Fruit fly (Drosophila melanogaster) whole organism, embryonic: Measurements from ENCODE around the gene CG2691.

ENCODE experiments used
- Atf3 ChIP-seq: fragments of 200-800 bp; sonication (Bioruptor generic); optimal IDR thresholded peaks from 3 replicates; lab custom pipeline; 2016; ENCODE audit warnings: missing biosample characterization, missing genetic modification characterization
- CG10147 ChIP-seq: fragments of 200-800 bp; sonication (Bioruptor generic); optimal IDR thresholded peaks from 2 replicates; lab custom pipeline; 2019; ENCODE audit warnings: missing biosample characterization, mild to moderate bottlenecking, missing genetic modification characterization, moderate library complexity
- CG10321 ChIP-seq: fragments of 200-800 bp; sonication (Bioruptor generic); IDR thresholded peaks from 2 replicates; pipeline ENCODE4 v1.3.6; 2022; ENCODE audit warnings: missing biosample characterization, missing genetic modification characterization
- CG11696 ChIP-seq: fragments of 200-800 bp; sonication (Bioruptor generic); IDR thresholded peaks from 2 replicates; pipeline ENCODE4 v1.3.6; 2022; ENCODE audit warnings: missing biosample characterization, missing genetic modification characterization
- CG12071 ChIP-seq: fragments of 200-800 bp; sonication (Bioruptor generic); optimal IDR thresholded peaks from 3 replicates; lab custom pipeline; 2018; ENCODE audit warnings: missing biosample characterization, mild to moderate bottlenecking, missing genetic modification characterization
- CG12769 ChIP-seq: fragments of 200-800 bp; sonication (Bioruptor generic); optimal IDR thresholded peaks from 2 replicates; lab custom pipeline; 2019; ENCODE audit warnings: missing biosample characterization, mild to moderate bottlenecking, missing genetic modification characterization, moderate library complexity
- CG13123 ChIP-seq: fragments of 200-800 bp; sonication (Bioruptor generic); optimal IDR thresholded peaks from 2 replicates; lab custom pipeline; 2016; ENCODE audit warnings: missing biosample characterization, missing genetic modification characterization
- CG13287 ChIP-seq: fragments of 200-800 bp; sonication (Bioruptor generic); IDR thresholded peaks from 2 replicates; pipeline ENCODE4 v1.3.6; 2022; ENCODE audit warnings: missing biosample characterization, missing genetic modification characterization; ENCODE audit not compliant: partially characterized antibody
- CG14710 ChIP-seq: fragments of 200-800 bp; sonication (Bioruptor generic); optimal IDR thresholded peaks from 3 replicates; lab custom pipeline; 2019; ENCODE audit warnings: missing biosample characterization, mild to moderate bottlenecking, missing genetic modification characterization, moderate library complexity
- CG16863 ChIP-seq: fragments of 200-800 bp; sonication (Bioruptor generic); optimal IDR thresholded peaks from 3 replicates; lab custom pipeline; 2016; ENCODE audit warnings: missing biosample characterization, missing genetic modification characterization
- CG1792 ChIP-seq: fragments of 200-800 bp; sonication (Bioruptor generic); optimal IDR thresholded peaks from 2 replicates; lab custom pipeline; 2016; ENCODE audit warnings: missing biosample characterization, missing genetic modification characterization
- CG18262 ChIP-seq: fragments of 200-800 bp; optimal IDR thresholded peaks from 3 replicates; lab custom pipeline; 2019; ENCODE audit warnings: missing biosample characterization, mild to moderate bottlenecking, missing genetic modification characterization, moderate library complexity
- CG2202 ChIP-seq: fragments of 200-800 bp; sonication (Bioruptor generic); optimal IDR thresholded peaks from 2 replicates; lab custom pipeline; 2018; ENCODE audit warnings: missing biosample characterization, mild to moderate bottlenecking, missing genetic modification characterization
- CG30403 ChIP-seq: fragments of 200-800 bp; sonication (Bioruptor generic); optimal IDR thresholded peaks from 3 replicates; lab custom pipeline; 2016; ENCODE audit warnings: missing biosample characterization, missing genetic modification characterization
- CG3163 ChIP-seq: fragments of 200-800 bp; sonication (Bioruptor generic); optimal IDR thresholded peaks from 3 replicates; lab custom pipeline; 2016; ENCODE audit warnings: missing biosample characterization, missing genetic modification characterization
- CG32767 ChIP-seq: fragments of 200-800 bp; sonication (Bioruptor generic); IDR thresholded peaks from 2 replicates; pipeline ENCODE4 v1.3.6; 2022; ENCODE audit warnings: missing biosample characterization, missing genetic modification characterization
- CG3407 ChIP-seq: fragments of 200-800 bp; sonication (Bioruptor generic); optimal IDR thresholded peaks from 2 replicates; lab custom pipeline; 2018; ENCODE audit warnings: missing biosample characterization, mild to moderate bottlenecking, missing genetic modification characterization
- CG43689 ChIP-seq: fragments of 200-800 bp; sonication (Bioruptor generic); IDR thresholded peaks from 2 replicates; pipeline ENCODE4 v1.3.6; 2022; ENCODE audit warnings: missing biosample characterization, missing genetic modification characterization
- CG4730 ChIP-seq: fragments of 200-800 bp; sonication (Bioruptor generic); IDR thresholded peaks from 2 replicates; pipeline ENCODE4 v1.3.6; 2022; ENCODE audit warnings: missing biosample characterization, missing genetic modification characterization
- Dbx ChIP-seq: fragments of 200-800 bp; sonication (Bioruptor generic); IDR thresholded peaks from 3 replicates; pipeline ENCODE4 v1.3.6; 2022; ENCODE audit warnings: missing biosample characterization, missing genetic modification characterization
- Fer2 ChIP-seq: fragments of 200-800 bp; sonication (Bioruptor generic); optimal IDR thresholded peaks from 2 replicates; lab custom pipeline; 2018; ENCODE audit warnings: missing biosample characterization, mild to moderate bottlenecking, missing genetic modification characterization, moderate library complexity
- HLH4C ChIP-seq: fragments of 200-800 bp; sonication (Bioruptor generic); IDR thresholded peaks from 3 replicates; pipeline ENCODE4 v1.3.6; 2022; ENCODE audit warnings: missing biosample characterization, missing genetic modification characterization; ENCODE audit not compliant: partially characterized antibody
- NFAT ChIP-seq: fragments of 200-800 bp; sonication (Bioruptor generic); IDR thresholded peaks from 2 replicates; pipeline ENCODE4 v1.3.6; 2022; ENCODE audit warnings: missing biosample characterization, missing genetic modification characterization
- Nf-YB ChIP-seq: fragments of 200-800 bp; sonication (Bioruptor generic); optimal IDR thresholded peaks from 3 replicates; lab custom pipeline; 2019; ENCODE audit warnings: missing biosample characterization, mild to moderate bottlenecking, missing genetic modification characterization, moderate library complexity
- YL-1 ChIP-seq: fragments of 200-800 bp; sonication (Bioruptor generic); optimal IDR thresholded peaks from 3 replicates; lab custom pipeline; 2017; ENCODE audit warnings: missing biosample characterization, mild to moderate bottlenecking, missing genetic modification characterization
- ato ChIP-seq: fragments of 200-800 bp; sonication (Bioruptor generic); IDR thresholded peaks from 2 replicates; pipeline ENCODE4 v1.3.6; 2022; ENCODE audit warnings: missing biosample characterization, missing genetic modification characterization; ENCODE audit not compliant: partially characterized antibody
- bigmax ChIP-seq: fragments of 200-800 bp; sonication (Bioruptor generic); optimal IDR thresholded peaks from 2 replicates; lab custom pipeline; 2018; ENCODE audit warnings: missing biosample characterization, mild to moderate bottlenecking, missing genetic modification characterization
- crc ChIP-seq: fragments of 200-800 bp; sonication (Bioruptor generic); optimal IDR thresholded peaks from 2 replicates; lab custom pipeline; 2016; ENCODE audit warnings: missing biosample characterization, missing genetic modification characterization
- ems ChIP-seq: fragments of 200-800 bp; sonication (Bioruptor generic); optimal IDR thresholded peaks from 3 replicates; lab custom pipeline; 2016; ENCODE audit warnings: missing biosample characterization, missing genetic modification characterization
- en ChIP-seq: fragments of 200-800 bp; sonication (Bioruptor generic); optimal IDR thresholded peaks from 2 replicates; lab custom pipeline; 2016; ENCODE audit warnings: missing biosample characterization, missing genetic modification characterization
- exex ChIP-seq: fragments of 200-800 bp; sonication (Bioruptor generic); optimal IDR thresholded peaks from 4 replicates; lab custom pipeline; 2018; ENCODE audit warnings: missing biosample characterization, mild to moderate bottlenecking, missing genetic modification characterization, moderate library complexity
- fd64A ChIP-seq: fragments of 200-800 bp; sonication (Bioruptor generic); optimal IDR thresholded peaks from 3 replicates; lab custom pipeline; 2018; ENCODE audit warnings: missing biosample characterization, mild to moderate bottlenecking, missing genetic modification characterization
- ftz-f1 ChIP-seq: fragments of 200-800 bp; sonication (Bioruptor generic); optimal IDR thresholded peaks from 2 replicates; lab custom pipeline; 2016; ENCODE audit warnings: missing biosample characterization, missing genetic modification characterization
- gcm ChIP-seq: fragments of 200-800 bp; sonication (Bioruptor generic); optimal IDR thresholded peaks from 2 replicates; lab custom pipeline; 2019; ENCODE audit warnings: missing biosample characterization, mild to moderate bottlenecking, missing genetic modification characterization, moderate library complexity
- gem ChIP-seq: fragments of 200-800 bp; sonication (Bioruptor generic); optimal IDR thresholded peaks from 2 replicates; lab custom pipeline; 2019; ENCODE audit warnings: missing biosample characterization, mild to moderate bottlenecking, missing genetic modification characterization, moderate library complexity
- knrl ChIP-seq: fragments of 200-800 bp; sonication (Bioruptor generic); IDR thresholded peaks from 3 replicates; pipeline ENCODE4 v1.3.6; 2022; ENCODE audit warnings: missing biosample characterization, missing genetic modification characterization; ENCODE audit not compliant: partially characterized antibody
- lab ChIP-seq: fragments of 200-800 bp; sonication (Bioruptor generic); optimal IDR thresholded peaks from 3 replicates; lab custom pipeline; 2017; ENCODE audit warnings: missing biosample characterization, missing genetic modification characterization, mild to moderate bottlenecking, moderate library complexity, missing genetic modification reagents
- mld ChIP-seq: fragments of 200-800 bp; sonication (Bioruptor generic); IDR thresholded peaks from 3 replicates; pipeline ENCODE4 v1.3.6; 2022; ENCODE audit warnings: missing biosample characterization, missing genetic modification characterization; ENCODE audit not compliant: partially characterized antibody
- otp ChIP-seq: fragments of 200-800 bp; sonication (Bioruptor generic); IDR thresholded peaks from 3 replicates; pipeline ENCODE4, ENCODE4 v1.3.6; 2022; ENCODE audit warnings: missing biosample characterization, missing genetic modification characterization
- p53 ChIP-seq: fragments of 200-800 bp; sonication (Bioruptor generic); optimal IDR thresholded peaks from 2 replicates; lab custom pipeline; 2016; ENCODE audit warnings: missing biosample characterization, missing genetic modification characterization
- phol ChIP-seq: fragments of 200-800 bp; sonication (Bioruptor generic); optimal IDR thresholded peaks from 3 replicates; lab custom pipeline; 2018; ENCODE audit warnings: missing biosample characterization, mild to moderate bottlenecking, missing genetic modification characterization, moderate library complexity
- pum ChIP-seq: fragments of 200-800 bp; sonication (Bioruptor generic); optimal IDR thresholded peaks from 2 replicates; lab custom pipeline; 2016; ENCODE audit warnings: missing biosample characterization, missing genetic modification characterization
- run ChIP-seq: fragments of 200-800 bp; sonication (Bioruptor generic); optimal IDR thresholded peaks from 3 replicates; lab custom pipeline; 2018; ENCODE audit warnings: missing biosample characterization, mild to moderate bottlenecking, missing genetic modification characterization
- sens ChIP-seq: fragments of 200-800 bp; sonication (Bioruptor generic); peaks from one replicate; lab custom pipeline; 2016; ENCODE audit warnings: missing biosample characterization, missing genetic modification characterization
- sisA ChIP-seq: fragments of 200-800 bp; sonication (Bioruptor generic); IDR thresholded peaks from 2 replicates; pipeline ENCODE4 v1.3.6; 2022; ENCODE audit warnings: missing biosample characterization, missing genetic modification characterization
- stc ChIP-seq: fragments of 200-800 bp; sonication (Bioruptor generic); IDR thresholded peaks from 2 replicates; pipeline ENCODE4 v1.3.6; 2022; ENCODE audit warnings: missing biosample characterization, missing genetic modification characterization
- tgo ChIP-seq: fragments of 200-800 bp; sonication (Bioruptor generic); IDR thresholded peaks from 3 replicates; pipeline ENCODE4 v1.3.6; 2022; ENCODE audit warnings: missing biosample characterization, missing genetic modification characterization
- tin ChIP-seq: fragments of 200-800 bp; sonication (Bioruptor generic); optimal IDR thresholded peaks from 3 replicates; lab custom pipeline; 2016; ENCODE audit warnings: missing biosample characterization, missing genetic modification characterization
- ttk ChIP-seq: fragments of 200-800 bp; sonication (Bioruptor generic); IDR thresholded peaks from 2 replicates; pipeline ENCODE4 v2.1.2; 2022; ENCODE audit warnings: missing biosample characterization, missing genetic modification characterization
- tx ChIP-seq: fragments of 200-800 bp; sonication (Bioruptor generic); optimal IDR thresholded peaks from 2 replicates; lab custom pipeline; 2016; ENCODE audit warnings: missing biosample characterization, missing genetic modification characterization
- yki ChIP-seq: fragments of >200 bp; optimal IDR thresholded peaks from 3 replicates; lab custom pipeline; 2018

Gene CG2691

dm6 chrX:13572382-13572781 is 51.8 kb downstream of the CG2691 start (continued):
- no peak for TF ChIP-seq CG1792 (GFP tag; lab: Kevin White, UChicago)
- TF ChIP-seq CG12769 (tag; lab: Kevin White, UChicago), result no peak
- no peak for TF ChIP-seq ttk (GFP tag; lab: Robert Waterston, UW)
- TF ChIP-seq CG13123 (GFP tag; lab: Kevin White, UChicago), result no peak
- TF ChIP-seq gcm (GFP tag; lab: Kevin White, UChicago), result peak; percentile 37
- peak; percentile 83 for TF ChIP-seq gem
- TF ChIP-seq ems (GFP tag; lab: Kevin White, UChicago), result peak; percentile 46
- no peak for TF ChIP-seq CG13287 (GFP tag; lab: Robert Waterston, UW)
- TF ChIP-seq ftz-f1 (GFP tag; lab: Kevin White, UChicago), result no peak
- TF ChIP-seq CG10321 (GFP tag; lab: Robert Waterston, UW), result no peak
- no peak for TF ChIP-seq yki
- TF ChIP-seq NFAT (GFP tag; lab: Robert Waterston, UW), result no peak
- peak; percentile 58 for TF ChIP-seq CG14710
- 0 out of 2 replicates have a peak, but pooled peaks have one; percentile 31 for TF ChIP-seq stc (GFP tag; lab: Robert Waterston, UW)
- TF ChIP-seq lab (GFP tag; lab: Kevin White, UChicago), result peak; percentile 58
- no peak for TF ChIP-seq CG2202 (tag; lab: Kevin White, UChicago)
- no peak for TF ChIP-seq crc (GFP tag; lab: Kevin White, UChicago)
- peak; percentile 35 for TF ChIP-seq tx (GFP tag; lab: Kevin White, UChicago)
- peak; percentile 95 for TF ChIP-seq sens (GFP tag; lab: Kevin White, UChicago)
- peak; percentile 28 for TF ChIP-seq en (GFP tag; lab: Kevin White, UChicago)
- TF ChIP-seq CG30403, result peak; percentile 64
- no peak for TF ChIP-seq YL-1
- TF ChIP-seq knrl, result no peak
- no peak for TF ChIP-seq Fer2 (tag; lab: Kevin White, UChicago)
- no peak for TF ChIP-seq exex
- TF ChIP-seq tin, result peak; percentile 42
- peak; percentile 18 for TF ChIP-seq Nf-YB (GFP tag; lab: Kevin White, UChicago)
- no peak for TF ChIP-seq mld
- TF ChIP-seq Atf3 (GFP tag; lab: Kevin White, UChicago), result peak; percentile 14
- TF ChIP-seq CG10147 (GFP tag; lab: Kevin White, UChicago), result peak; percentile 43
- TF ChIP-seq CG3163 (GFP tag; lab: Kevin White, UChicago), result peak; percentile 3
- TF ChIP-seq Dbx (GFP tag; lab: Robert Waterston, UW), result peak; percentile 58; the same call in 2 of the 3 replicates
- TF ChIP-seq fd64A (GFP tag; lab: Kevin White, UChicago), result no peak
- TF ChIP-seq CG32767 (GFP tag; lab: Robert Waterston, UW), result 0 out of 2 replicates have a peak, but pooled peaks have one; percentile 29
- TF ChIP-seq CG43689 (GFP tag; lab: Robert Waterston, UW), result no peak
- peak; percentile 24; the same call in 1 of the 2 replicates for TF ChIP-seq sisA
- TF ChIP-seq phol (tag; lab: Kevin White, UChicago), result peak; percentile 77
- TF ChIP-seq otp (GFP tag; lab: Robert Waterston, UW), result peak; percentile 28; the same call in 1 of the 3 replicates
- TF ChIP-seq bigmax (GFP tag; lab: Kevin White, UChicago), result no peak
- TF ChIP-seq run (tag; lab: Kevin White, UChicago), result no peak
- peak; percentile 42 for TF ChIP-seq pum
- no peak for TF ChIP-seq p53
- TF ChIP-seq CG3407 (GFP tag; lab: Kevin White, UChicago), result peak; percentile 5
- TF ChIP-seq tgo (GFP tag; lab: Robert Waterston, UW), result peak; percentile 44; the same call in 2 of the 3 replicates
- no peak for TF ChIP-seq HLH4C (GFP tag; lab: Robert Waterston, UW)
- 0 out of 2 replicates have a peak, but pooled peaks have one; percentile 12 for TF ChIP-seq CG11696 (GFP tag; lab: Robert Waterston, UW)
- TF ChIP-seq CG18262, result peak; percentile 74
- TF ChIP-seq CG4730 (GFP tag; lab: Robert Waterston, UW), result peak; percentile 35; the same call in 1 of the 2 replicates
- no peak for TF ChIP-seq ato
- TF ChIP-seq CG16863 (GFP tag; lab: Kevin White, UChicago), result peak; percentile 51
- no peak for TF ChIP-seq CG12071 (GFP tag; lab: Kevin White, UChicago)
